Worm (Caenorhabditis elegans) whole organism, mixed stage, embryonic: ENCODE results near the gene ncx-6.

Source experiments
- ceh-39 ChIP-seq: fragments of 150-350 bp; optimal IDR thresholded peaks from 2 replicates; lab custom pipeline; 2014; ENCODE audit warnings: missing biosample characterization, missing genetic modification characterization
- nhr-237 ChIP-seq: fragments of 150-350 bp; optimal IDR thresholded peaks from 2 replicates; lab custom pipeline; 2014; ENCODE audit warnings: missing biosample characterization, missing genetic modification characterization
- snpc-4 ChIP-seq: fragments of 150-350 bp; optimal IDR thresholded peaks from 2 replicates; lab custom pipeline; 2014; ENCODE audit warnings: missing biosample characterization, missing genetic modification characterization
- unc-62 ChIP-seq: fragments of 150-350 bp; optimal IDR thresholded peaks from 2 replicates; lab custom pipeline; 2014; ENCODE audit warnings: missing biosample characterization, missing genetic modification reagents, missing genetic modification characterization
- ztf-11 ChIP-seq: fragments of 150-350 bp; optimal IDR thresholded peaks from 2 replicates; lab custom pipeline; 2014; ENCODE audit warnings: missing biosample characterization, missing genetic modification characterization

ce11 chrIII:9711163-9711562 is 2.6 kb downstream of the ncx-6 start:
- no peak for TF ChIP-seq ceh-39 (tag; lab: Kevin White, UChicago)
- no peak for TF ChIP-seq ztf-11 (tag; lab: Kevin White, UChicago)
- no peak for TF ChIP-seq snpc-4 (tag; lab: Kevin White, UChicago)
- no peak for TF ChIP-seq nhr-237 (tag; lab: Kevin White, UChicago)
- no peak for TF ChIP-seq unc-62 (GFP tag; lab: Kevin White, UChicago)
